Fruit fly (Drosophila melanogaster) whole organism, embryonic: ENCODE measurements around the gene CG10943.

Source experiments
- Aef1 ChIP-seq: fragments of 200-800 bp; sonication (Bioruptor generic); IDR thresholded peaks from 3 replicates; pipeline ENCODE4 v1.3.6; 2022; ENCODE audit warnings: missing biosample characterization, missing genetic modification characterization
- Bdp1 ChIP-seq: fragments of 200-800 bp; sonication (Bioruptor generic); optimal IDR thresholded peaks from 3 replicates; lab custom pipeline; 2016; ENCODE audit warnings: missing biosample characterization, missing genetic modification characterization
- CG12942 ChIP-seq: fragments of 200-800 bp; sonication (Bioruptor generic); optimal IDR thresholded peaks from 3 replicates; lab custom pipeline; 2016; ENCODE audit warnings: missing biosample characterization, missing genetic modification characterization
- CG14860 ChIP-seq: fragments of 200-800 bp; sonication (Bioruptor generic); IDR thresholded peaks from 3 replicates; pipeline ENCODE4 v1.3.6; 2022; ENCODE audit warnings: missing biosample characterization, missing genetic modification characterization; ENCODE audit not compliant: partially characterized antibody
- CG14965 ChIP-seq: fragments of 200-800 bp; sonication (Bioruptor generic); optimal IDR thresholded peaks from 2 replicates; lab custom pipeline; 2016; ENCODE audit warnings: missing biosample characterization, missing genetic modification characterization, borderline replicate concordance
- CG15011 ChIP-seq: fragments of 200-800 bp; sonication (Bioruptor generic); optimal IDR thresholded peaks from 3 replicates; lab custom pipeline; 2018; ENCODE audit warnings: missing biosample characterization, mild to moderate bottlenecking, missing genetic modification characterization
- CG15696 ChIP-seq: fragments of 200-800 bp; sonication (Bioruptor generic); optimal IDR thresholded peaks from 2 replicates; lab custom pipeline; 2019; ENCODE audit warnings: missing biosample characterization, mild to moderate bottlenecking, missing genetic modification characterization, moderate library complexity
- CG1603 ChIP-seq: fragments of 200-800 bp; sonication (Bioruptor generic); optimal IDR thresholded peaks from 2 replicates; lab custom pipeline; 2019; ENCODE audit warnings: missing biosample characterization, mild to moderate bottlenecking, missing genetic modification characterization, moderate library complexity
- CG18476 ChIP-seq: fragments of 200-800 bp; sonication (Bioruptor generic); optimal IDR thresholded peaks from 2 replicates; lab custom pipeline; 2016; ENCODE audit warnings: missing biosample characterization, mild to moderate bottlenecking, missing genetic modification characterization
- CG18599 ChIP-seq: fragments of 200-800 bp; sonication (Bioruptor generic); optimal IDR thresholded peaks from 3 replicates; lab custom pipeline; 2017; ENCODE audit warnings: missing biosample characterization, missing genetic modification characterization, mild to moderate bottlenecking, moderate library complexity, missing genetic modification reagents
- CG18764 ChIP-seq: fragments of 200-800 bp; sonication (Bioruptor generic); optimal IDR thresholded peaks from 3 replicates; lab custom pipeline; 2016; ENCODE audit warnings: missing biosample characterization, missing genetic modification characterization
- CG2116 ChIP-seq: fragments of 200-800 bp; sonication (Bioruptor generic); optimal IDR thresholded peaks from 3 replicates; lab custom pipeline; 2018; ENCODE audit warnings: missing biosample characterization, mild to moderate bottlenecking, missing genetic modification characterization
- CG2889 ChIP-seq: fragments of 200-800 bp; sonication (Bioruptor generic); IDR thresholded peaks from 3 replicates; pipeline ENCODE4 v1.3.6; 2022; ENCODE audit warnings: missing biosample characterization, missing genetic modification characterization
- CG32772 ChIP-seq: fragments of 200-800 bp; sonication (Bioruptor generic); IDR thresholded peaks from 2 replicates; pipeline ENCODE4 v1.3.6; 2022; ENCODE audit warnings: missing biosample characterization, missing genetic modification characterization
- CG3407 ChIP-seq: fragments of 200-800 bp; sonication (Bioruptor generic); optimal IDR thresholded peaks from 2 replicates; lab custom pipeline; 2018; ENCODE audit warnings: missing biosample characterization, mild to moderate bottlenecking, missing genetic modification characterization
- CG3995 ChIP-seq: fragments of 200-800 bp; sonication (Bioruptor generic); optimal IDR thresholded peaks from 3 replicates; lab custom pipeline; 2016; ENCODE audit warnings: missing biosample characterization, missing genetic modification characterization
- CG4617 ChIP-seq: fragments of 200-800 bp; sonication (Bioruptor generic); optimal IDR thresholded peaks from 3 replicates; lab custom pipeline; 2016; ENCODE audit warnings: missing biosample characterization, missing genetic modification characterization, borderline replicate concordance
- CG6654 ChIP-seq: fragments of 200-800 bp; sonication (Bioruptor generic); optimal IDR thresholded peaks from 2 replicates; lab custom pipeline; 2017; ENCODE audit warnings: missing biosample characterization, mild to moderate bottlenecking, missing genetic modification characterization
- CG6689 ChIP-seq: fragments of 200-800 bp; sonication (Bioruptor generic); IDR thresholded peaks from 2 replicates; pipeline ENCODE4 v1.3.6; 2022; ENCODE audit warnings: missing biosample characterization, missing genetic modification characterization
- CG7372 ChIP-seq: fragments of 200-800 bp; sonication (Bioruptor generic); IDR thresholded peaks from 2 replicates; pipeline ENCODE4 v1.3.6; 2022; ENCODE audit warnings: missing biosample characterization, missing genetic modification characterization
- CG7963 ChIP-seq: fragments of 200-800 bp; sonication (Bioruptor generic); IDR thresholded peaks from 3 replicates; pipeline ENCODE4 v1.3.6; 2022; ENCODE audit warnings: missing biosample characterization, missing genetic modification characterization; ENCODE audit not compliant: partially characterized antibody
- CG8281 ChIP-seq: fragments of 200-800 bp; sonication (Bioruptor generic); optimal IDR thresholded peaks from 2 replicates; lab custom pipeline; 2018; ENCODE audit warnings: missing biosample characterization, mild to moderate bottlenecking, missing genetic modification characterization, moderate library complexity
- CG9215 ChIP-seq: fragments of 200-800 bp; sonication (Bioruptor generic); IDR thresholded peaks from 2 replicates; pipeline ENCODE4 v1.3.6; 2022; ENCODE audit warnings: missing biosample characterization, missing genetic modification characterization
- CG9609 ChIP-seq: fragments of 200-800 bp; sonication (Bioruptor generic); optimal IDR thresholded peaks from 3 replicates; lab custom pipeline; 2016; ENCODE audit warnings: missing biosample characterization, missing genetic modification characterization
- Dll ChIP-seq: fragments of 200-800 bp; sonication (Bioruptor generic); IDR thresholded peaks from 4 replicates; pipeline ENCODE4 v1.3.6; 2022; ENCODE audit warnings: missing biosample characterization, missing genetic modification characterization; ENCODE audit not compliant: partially characterized antibody
- Drgx ChIP-seq: fragments of 200-800 bp; sonication (Bioruptor generic); IDR thresholded peaks from 2 replicates; pipeline ENCODE4 v1.3.6; 2022; ENCODE audit warnings: missing biosample characterization, missing genetic modification characterization
- Gug ChIP-seq: fragments of 200-800 bp; sonication (Bioruptor generic); IDR thresholded peaks from 4 replicates; pipeline ENCODE4 v1.3.6; 2022; ENCODE audit warnings: missing biosample characterization, missing genetic modification characterization
- H2.0 ChIP-seq: fragments of 200-800 bp; sonication (Bioruptor generic); IDR thresholded peaks from 2 replicates; pipeline ENCODE4 v1.3.6; 2022; ENCODE audit warnings: missing biosample characterization, missing genetic modification characterization
- NK7.1 ChIP-seq: fragments of 200-800 bp; sonication (Bioruptor generic); optimal IDR thresholded peaks from 3 replicates; lab custom pipeline; 2016; ENCODE audit warnings: missing biosample characterization, missing genetic modification characterization
- Oli ChIP-seq: fragments of 200-800 bp; sonication (Bioruptor generic); optimal IDR thresholded peaks from 2 replicates; lab custom pipeline; 2018; ENCODE audit warnings: missing biosample characterization, mild to moderate bottlenecking, missing genetic modification characterization, moderate library complexity
- Scr ChIP-seq: fragments of 200-800 bp; sonication (Bioruptor generic); IDR thresholded peaks from 2 replicates; pipeline ENCODE4 v1.3.6; 2022; ENCODE audit warnings: missing biosample characterization, missing genetic modification characterization; ENCODE audit not compliant: partially characterized antibody
- Spps ChIP-seq: fragments of 200-800 bp; sonication (Bioruptor generic); optimal IDR thresholded peaks from 2 replicates; lab custom pipeline; 2018; ENCODE audit warnings: missing biosample characterization, mild to moderate bottlenecking, missing genetic modification characterization
- Stat92E ChIP-seq, 3 experiments: fragments of >200 bp in 2 of 3; fragments of 200-800 bp in 1 of 3; sonication (Bioruptor generic) in 1 of 3; optimal IDR thresholded peaks; 2 replicates each; lab custom pipeline; 2017 to 2019; ENCODE audit warnings: missing biosample characterization in 3 of 3, missing genetic modification characterization in 3 of 3, mild to moderate bottlenecking in 1 of 3, moderate library complexity in 1 of 3
- ara ChIP-seq: fragments of 200-800 bp; sonication (Bioruptor generic); IDR thresholded peaks from 2 replicates; pipeline ENCODE4 v1.3.6; 2022; ENCODE audit warnings: missing biosample characterization, missing genetic modification characterization
- az2 ChIP-seq: fragments of 200-800 bp; sonication (Bioruptor generic); optimal IDR thresholded peaks from 3 replicates; lab custom pipeline; 2016; ENCODE audit warnings: missing biosample characterization, missing genetic modification characterization
- cas ChIP-seq: fragments of 200-800 bp; sonication (Bioruptor generic); IDR thresholded peaks from 2 replicates; pipeline ENCODE4 v1.3.6; 2022; ENCODE audit warnings: missing biosample characterization, missing genetic modification characterization
- chinmo ChIP-seq: fragments of 200-800 bp; sonication (Bioruptor generic); IDR thresholded peaks from 4 replicates; pipeline ENCODE4 v1.3.6; 2022; ENCODE audit warnings: missing biosample characterization, missing genetic modification characterization; ENCODE audit not compliant: partially characterized antibody
- eve ChIP-seq, 2 experiments: fragments of >200 bp; optimal IDR thresholded peaks; 2 replicates each; lab custom pipeline; 2017; ENCODE audit warnings: missing biosample characterization in 2 of 2, missing genetic modification characterization in 2 of 2
- fu2 ChIP-seq: fragments of 200-800 bp; sonication (Bioruptor generic); optimal IDR thresholded peaks from 2 replicates; lab custom pipeline; 2016; ENCODE audit warnings: missing biosample characterization, missing genetic modification characterization
- gcm ChIP-seq: fragments of 200-800 bp; sonication (Bioruptor generic); optimal IDR thresholded peaks from 2 replicates; lab custom pipeline; 2019; ENCODE audit warnings: missing biosample characterization, mild to moderate bottlenecking, missing genetic modification characterization, moderate library complexity
- gro ChIP-seq: fragments of 200-800 bp; sonication (Bioruptor generic); optimal IDR thresholded peaks from 2 replicates; lab custom pipeline; 2016; ENCODE audit warnings: missing biosample characterization, missing genetic modification characterization
- kay ChIP-seq: fragments of 200-800 bp; sonication (Bioruptor generic); optimal IDR thresholded peaks from 2 replicates; lab custom pipeline; 2016; ENCODE audit warnings: missing biosample characterization, missing genetic modification characterization
- luna ChIP-seq: fragments of 200-800 bp; sonication (Bioruptor generic); optimal IDR thresholded peaks from 2 replicates; lab custom pipeline; 2016; ENCODE audit warnings: missing biosample characterization, missing genetic modification characterization
- mam ChIP-seq: fragments of 200-800 bp; sonication (Bioruptor generic); optimal IDR thresholded peaks from 3 replicates; lab custom pipeline; 2016; ENCODE audit warnings: missing biosample characterization, missing genetic modification characterization
- odd ChIP-seq: fragments of 200-800 bp; sonication (Bioruptor generic); optimal IDR thresholded peaks from 2 replicates; lab custom pipeline; 2017; ENCODE audit warnings: missing biosample characterization, mild to moderate bottlenecking, missing genetic modification characterization
- otp ChIP-seq: fragments of 200-800 bp; sonication (Bioruptor generic); IDR thresholded peaks from 3 replicates; pipeline ENCODE4, ENCODE4 v1.3.6; 2022; ENCODE audit warnings: missing biosample characterization, missing genetic modification characterization
- seq ChIP-seq: fragments of 200-800 bp; sonication (Bioruptor generic); IDR thresholded peaks from 2 replicates; pipeline ENCODE4 v1.3.6; 2022; ENCODE audit warnings: missing biosample characterization, missing genetic modification characterization
- sna ChIP-seq: fragments of 200-800 bp; sonication (Bioruptor generic); IDR thresholded peaks from 2 replicates; pipeline ENCODE4 v1.3.6; 2022; ENCODE audit warnings: missing biosample characterization, missing genetic modification characterization; ENCODE audit not compliant: partially characterized antibody
- tap ChIP-seq: fragments of 200-800 bp; optimal IDR thresholded peaks from 3 replicates; lab custom pipeline; 2019; ENCODE audit warnings: missing biosample characterization, mild to moderate bottlenecking, missing genetic modification characterization, moderate library complexity
- tin ChIP-seq: fragments of 200-800 bp; sonication (Bioruptor generic); optimal IDR thresholded peaks from 3 replicates; lab custom pipeline; 2016; ENCODE audit warnings: missing biosample characterization, missing genetic modification characterization

Gene CG10943

DNA sequence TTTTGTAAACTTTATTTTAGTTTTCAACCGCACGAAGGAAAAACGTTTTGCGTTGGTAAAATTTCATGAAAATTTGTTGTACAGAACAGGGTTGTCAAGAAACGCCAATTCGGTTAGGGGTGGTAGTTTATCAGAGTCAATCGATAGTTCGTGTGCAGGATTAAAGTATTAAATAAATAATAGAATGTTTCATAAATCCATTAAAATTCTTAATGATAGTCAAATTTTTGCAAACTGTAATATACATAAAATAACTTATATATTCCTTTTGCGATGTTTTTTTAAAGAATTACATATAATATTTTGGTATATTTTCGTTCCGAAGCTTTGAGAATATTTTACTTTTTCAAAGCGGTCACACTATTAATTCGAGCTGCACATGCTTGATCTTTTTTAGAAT, 48.8 kb downstream of the CG10943 start, which contains the start of the genes Sf3a2 and CG42588 (continued):
- TF ChIP-seq otp (GFP tag; lab: Robert Waterston, UW) (no peak), Bdp1 (peak; percentile 47), Stat92E (GFP tag; optimal IDR thresholded peaks at IDR 0.05; lab: Kevin White, UChicago) (peak in 1 of 3 experiments; percentile 54), CG2889 (GFP tag; lab: Robert Waterston, UW) (0 out of 3 replicates have a peak, but pooled peaks have one; percentile 29), CG3407 (GFP tag; lab: Kevin White, UChicago) (no peak), CG9215 (peak; percentile 71; the same call in 1 of the 2 replicates), eve (GFP tag; optimal IDR thresholded peaks at IDR 0.05; lab: Kevin White, UChicago) (no peak), cas (GFP tag; lab: Robert Waterston, UW) (peak; percentile 40; the same call in 1 of the 2 replicates), Aef1 (peak; percentile 84; the same call in 2 of the 3 replicates), CG4617 (GFP tag; lab: Kevin White, UChicago) (peak; percentile 80), CG6654 (no peak), mam (GFP tag; lab: Kevin White, UChicago) (peak; percentile 74), fu2 (GFP tag; lab: Kevin White, UChicago) (peak; percentile 25), CG14965 (GFP tag; lab: Kevin White, UChicago) (no peak), H2.0 (GFP tag; lab: Robert Waterston, UW) (peak; percentile 64), gro (GFP tag; lab: Kevin White, UChicago) (no peak), CG7372 (GFP tag; lab: Robert Waterston, UW) (0 out of 2 replicates have a peak, but pooled peaks have one; percentile 54), CG1603 (no peak), CG6689 (GFP tag; lab: Robert Waterston, UW) (peak; percentile 60; the same call in 1 of the 2 replicates), gcm (GFP tag; lab: Kevin White, UChicago) (peak; percentile 12), NK7.1 (GFP tag; lab: Kevin White, UChicago) (no peak), sna (peak; percentile 83), tin (GFP tag; lab: Kevin White, UChicago) (peak; percentile 74), chinmo (GFP tag; lab: Robert Waterston, UW) (0 out of 4 replicates have a peak, but pooled peaks have one; percentile 7), CG9609 (GFP tag; lab: Kevin White, UChicago) (peak; percentile 10), Gug (GFP tag; lab: Robert Waterston, UW) (peak; percentile 75; the same call in 3 of the 4 replicates), seq (peak; percentile 15; the same call in 1 of the 2 replicates), CG3995 (GFP tag; lab: Kevin White, UChicago) (peak; percentile 32), Oli (tag; lab: Kevin White, UChicago) (no peak), CG12942 (GFP tag; lab: Kevin White, UChicago) (peak; percentile 57), CG18764 (peak; percentile 39), Scr (peak; percentile 89), CG2116 (GFP tag; lab: Kevin White, UChicago) (peak; percentile 83), az2 (GFP tag; lab: Kevin White, UChicago) (peak; percentile 74), CG32772 (GFP tag; lab: Robert Waterston, UW) (peak; percentile 75), CG18476 (GFP tag; lab: Kevin White, UChicago) (peak; percentile 39), CG14860 (GFP tag; lab: Robert Waterston, UW) (peak; percentile 62; the same call in 1 of the 3 replicates), kay (GFP tag; lab: Kevin White, UChicago) (peak; percentile 29), CG8281 (tag; lab: Kevin White, UChicago) (no peak), luna (no peak), CG7963 (GFP tag; lab: Robert Waterston, UW) (peak; percentile 40; the same call in 1 of the 3 replicates), ara (GFP tag; lab: Robert Waterston, UW) (peak; percentile 63), odd (GFP tag; lab: Kevin White, UChicago) (no peak), Spps (tag; lab: Kevin White, UChicago) (peak; percentile 26), Dll (peak; percentile 93), CG18599 (GFP tag; lab: Kevin White, UChicago) (no peak), CG15011 (no peak), Drgx (GFP tag; lab: Robert Waterston, UW) (no peak), tap (tag; lab: Kevin White, UChicago) (peak; percentile 48), CG15696 (tag; lab: Kevin White, UChicago) (peak; percentile 78)
